Worm (Caenorhabditis elegans) whole organism, L2 larva: Measurements from ENCODE around the gene fahd-1.
A peak's percentile ranks its signal among the peaks of the same experiment; 100 is the strongest.

Experiments used
- C34F6.9 ChIP-seq: fragments of 150-350 bp; optimal IDR thresholded peaks from 2 replicates; lab custom pipeline; 2014; ENCODE audit warnings: missing biosample characterization, missing genetic modification characterization
- F13H6.1 ChIP-seq: sonication (generic microtip); optimal IDR thresholded peaks from 2 replicates; lab custom pipeline; 2016; ENCODE audit warnings: missing genetic modification characterization, missing compliant biosample characterization
- R02D3.7 ChIP-seq: fragments of 150-350 bp; optimal IDR thresholded peaks from 2 replicates; lab custom pipeline; 2014; ENCODE audit warnings: missing biosample characterization, missing genetic modification characterization
- Y55F3AM.14 ChIP-seq: fragments of 200-800 bp; sonication (Bioruptor generic); optimal IDR thresholded peaks from 2 replicates; lab custom pipeline; 2018; ENCODE audit warnings: mild to moderate bottlenecking, missing genetic modification characterization, missing compliant biosample characterization
- ZK546.5 ChIP-seq: sonication (generic microtip); optimal IDR thresholded peaks from 2 replicates; lab custom pipeline; 2017; ENCODE audit warnings: missing biosample characterization, missing genetic modification characterization
- aly-2 ChIP-seq: fragments of 150-350 bp; optimal IDR thresholded peaks from 2 replicates; lab custom pipeline; 2014; ENCODE audit warnings: missing biosample characterization, missing genetic modification characterization
- blmp-1 ChIP-seq: sonication (generic microtip); optimal IDR thresholded peaks from 2 replicates; lab custom pipeline; 2017; ENCODE audit warnings: missing genetic modification characterization, mild to moderate bottlenecking, missing compliant biosample characterization, antibody characterized with exemption, moderate library complexity; ENCODE audit not compliant: insufficient read depth
- ceh-16 ChIP-seq: fragments of 150-350 bp; optimal IDR thresholded peaks from 2 replicates; lab custom pipeline; 2014; ENCODE audit warnings: missing biosample characterization, missing genetic modification characterization
- ceh-82 ChIP-seq: fragments of 150-350 bp; optimal IDR thresholded peaks from 2 replicates; lab custom pipeline; 2014; ENCODE audit warnings: missing biosample characterization, missing genetic modification characterization
- crh-2 ChIP-seq: sonication (generic microtip); optimal IDR thresholded peaks from 2 replicates; lab custom pipeline; 2017; ENCODE audit warnings: missing biosample characterization, missing genetic modification characterization
- dmd-4 ChIP-seq: sonication (generic microtip); optimal IDR thresholded peaks from 2 replicates; lab custom pipeline; 2017; ENCODE audit warnings: missing biosample characterization, missing genetic modification characterization
- elt-1 ChIP-seq: fragments of 150-350 bp; optimal IDR thresholded peaks from 2 replicates; lab custom pipeline; 2014; ENCODE audit warnings: missing biosample characterization, missing genetic modification characterization
- elt-3 ChIP-seq: sonication (generic microtip); optimal IDR thresholded peaks from 2 replicates; lab custom pipeline; 2017; ENCODE audit warnings: missing biosample characterization, missing genetic modification characterization
- fos-1 ChIP-seq: fragments of 150-350 bp; optimal IDR thresholded peaks from 2 replicates; lab custom pipeline; 2014; ENCODE audit warnings: missing biosample characterization, missing genetic modification characterization
- gmeb-1 ChIP-seq: fragments of 150-350 bp; optimal IDR thresholded peaks from 2 replicates; lab custom pipeline; 2014; ENCODE audit warnings: missing biosample characterization, missing genetic modification characterization
- lin-11 ChIP-seq: fragments of 150-350 bp; sonication (generic microtip); optimal IDR thresholded peaks from 2 replicates; lab custom pipeline; 2014; ENCODE audit warnings: missing biosample characterization, missing genetic modification characterization, inconsistent platforms, mixed read lengths
- lin-13 ChIP-seq: fragments of 150-350 bp; optimal IDR thresholded peaks from 2 replicates; lab custom pipeline; 2014; ENCODE audit warnings: missing biosample characterization, missing genetic modification reagents, missing genetic modification characterization
- lin-39 ChIP-seq: fragments of 150-350 bp; optimal IDR thresholded peaks from 2 replicates; lab custom pipeline; 2014; ENCODE audit warnings: missing biosample characterization, missing genetic modification reagents, missing genetic modification characterization
- lsy-2 ChIP-seq, 2 experiments: fragments of 150-350 bp in 1 of 2; sonication (generic microtip) in 1 of 2; optimal IDR thresholded peaks; 2 replicates each; lab custom pipeline; 2014 to 2017; ENCODE audit warnings: missing biosample characterization in 2 of 2, missing genetic modification characterization in 2 of 2
- mab-5 ChIP-seq: fragments of 150-350 bp; optimal IDR thresholded peaks from 2 replicates; lab custom pipeline; 2014; ENCODE audit warnings: missing biosample characterization, missing genetic modification characterization
- mdl-1 ChIP-seq, 2 experiments: fragments of 150-350 bp in 1 of 2; sonication (generic microtip) in 1 of 2; optimal IDR thresholded peaks; 2 replicates each; lab custom pipeline; 2017; ENCODE audit warnings: missing biosample characterization in 2 of 2, missing genetic modification characterization in 2 of 2
- nhr-10 ChIP-seq: sonication (generic microtip); optimal IDR thresholded peaks from 2 replicates; lab custom pipeline; 2017; ENCODE audit warnings: missing biosample characterization, missing genetic modification characterization
- nhr-11 ChIP-seq: fragments of 150-350 bp; optimal IDR thresholded peaks from 2 replicates; lab custom pipeline; 2014; ENCODE audit warnings: missing biosample characterization, missing genetic modification characterization
- nhr-12 ChIP-seq: fragments of 150-350 bp; optimal IDR thresholded peaks from 2 replicates; lab custom pipeline; 2014; ENCODE audit warnings: missing biosample characterization, missing genetic modification characterization
- nhr-129 ChIP-seq: fragments of 150-350 bp; optimal IDR thresholded peaks from 2 replicates; lab custom pipeline; 2014; ENCODE audit warnings: missing biosample characterization, missing genetic modification characterization
- nhr-21 ChIP-seq: fragments of 150-350 bp; optimal IDR thresholded peaks from 2 replicates; lab custom pipeline; 2014; ENCODE audit warnings: missing biosample characterization, missing genetic modification characterization
- nhr-237 ChIP-seq: fragments of 150-350 bp; optimal IDR thresholded peaks from 2 replicates; lab custom pipeline; 2014; ENCODE audit warnings: missing biosample characterization, missing genetic modification characterization
- nhr-25 ChIP-seq: fragments of 150-350 bp; sonication (generic microtip); optimal IDR thresholded peaks from 3 replicates; lab custom pipeline; 2014; ENCODE audit warnings: missing biosample characterization, missing genetic modification characterization
- nhr-6 ChIP-seq: fragments of 150-350 bp; optimal IDR thresholded peaks from 2 replicates; lab custom pipeline; 2014; ENCODE audit warnings: missing biosample characterization, missing genetic modification characterization
- nhr-77 ChIP-seq: fragments of 150-350 bp; optimal IDR thresholded peaks from 2 replicates; lab custom pipeline; 2014; ENCODE audit warnings: missing biosample characterization, missing genetic modification characterization
- peb-1 ChIP-seq: fragments of 150-350 bp; optimal IDR thresholded peaks from 2 replicates; lab custom pipeline; 2014; ENCODE audit warnings: missing biosample characterization, missing genetic modification characterization
- sem-4 ChIP-seq: fragments of 150-350 bp; optimal IDR thresholded peaks from 2 replicates; lab custom pipeline; 2014; ENCODE audit warnings: missing biosample characterization, missing genetic modification reagents, missing genetic modification characterization
- skn-1 ChIP-seq: sonication (generic microtip); optimal IDR thresholded peaks from 2 replicates; lab custom pipeline; 2017; ENCODE audit warnings: missing biosample characterization, missing genetic modification characterization
- sma-3 ChIP-seq: sonication (generic microtip); optimal IDR thresholded peaks from 2 replicates; lab custom pipeline; 2016; ENCODE audit warnings: missing genetic modification reagents, missing genetic modification characterization, missing compliant biosample characterization
- sma-9 ChIP-seq, 2 experiments: fragments of 150-350 bp in 1 of 2; sonication (generic microtip) in 1 of 2; optimal IDR thresholded peaks; 2 replicates each; lab custom pipeline; 2014 to 2016; ENCODE audit warnings: missing genetic modification characterization in 2 of 2, mild to moderate bottlenecking in 1 of 2, missing biosample characterization in 1 of 2, missing compliant biosample characterization in 1 of 2, missing genetic modification reagents in 1 of 2, moderate library complexity in 1 of 2
- snpc-4 ChIP-seq: fragments of 150-350 bp; optimal IDR thresholded peaks from 2 replicates; lab custom pipeline; 2014; ENCODE audit warnings: missing biosample characterization, missing genetic modification characterization
- unc-39 ChIP-seq: fragments of 150-350 bp; optimal IDR thresholded peaks from 2 replicates; lab custom pipeline; 2014; ENCODE audit warnings: missing biosample characterization, missing genetic modification characterization
- unc-55 ChIP-seq: fragments of 150-350 bp; sonication (generic microtip); optimal IDR thresholded peaks from 3 replicates; lab custom pipeline; 2014; ENCODE audit warnings: missing biosample characterization, missing genetic modification reagents, missing genetic modification characterization
- zag-1 ChIP-seq: fragments of 150-350 bp; optimal IDR thresholded peaks from 2 replicates; lab custom pipeline; 2014; ENCODE audit warnings: missing biosample characterization, missing genetic modification characterization
- ztf-11 ChIP-seq: sonication (generic microtip); optimal IDR thresholded peaks from 2 replicates; lab custom pipeline; 2017; ENCODE audit warnings: missing biosample characterization, missing genetic modification characterization
- ztf-4 ChIP-seq: fragments of 150-350 bp; optimal IDR thresholded peaks from 2 replicates; lab custom pipeline; 2014; ENCODE audit warnings: missing biosample characterization, missing genetic modification characterization

The fahd-1 gene

DNA sequence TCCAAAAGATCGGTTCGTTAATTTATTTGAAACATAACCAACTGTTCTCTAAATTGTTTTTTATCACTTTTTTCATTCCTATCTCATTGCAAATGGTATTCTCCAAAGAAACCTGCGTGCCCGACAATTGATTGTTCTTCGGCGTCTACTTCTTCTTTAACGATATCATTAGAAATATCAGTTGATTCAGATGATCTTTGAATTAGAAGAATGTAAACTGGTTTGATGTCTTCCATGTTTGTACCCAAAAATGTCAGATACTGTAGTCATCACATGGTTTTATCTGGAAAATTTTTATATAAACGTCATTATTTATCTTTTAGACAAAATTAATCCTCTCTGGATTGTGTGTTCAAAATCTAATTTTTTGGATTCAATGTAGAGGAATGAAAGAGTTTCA, 5.7 kb downstream of the fahd-1 start:
- TF ChIP-seq ztf-4 (tag; lab: Kevin White, UChicago) (no peak), skn-1 (no peak), crh-2 (tag; lab: Kevin White, UChicago) (no peak), R02D3.7 (tag; lab: Kevin White, UChicago) (no peak), mab-5 (no peak), sma-3 (GFP tag; lab: Kevin White, UChicago) (peak; percentile 55), elt-3 (tag; lab: Kevin White, UChicago) (no peak), dmd-4 (no peak), mdl-1 (tag; optimal IDR thresholded peaks at IDR 0.05; lab: Kevin White, UChicago) (no peak), ZK546.5 (tag; lab: Kevin White, UChicago) (no peak), aly-2 (tag; lab: Kevin White, UChicago) (no peak), sem-4 (tag; lab: Kevin White, UChicago) (no peak), nhr-10 (no peak), nhr-129 (no peak), ceh-82 (tag; lab: Kevin White, UChicago) (no peak), ceh-16 (tag; lab: Kevin White, UChicago) (no peak), lsy-2 (tag; optimal IDR thresholded peaks at IDR 0.05; lab: Kevin White, UChicago) (peak in 1 of 2 experiments; percentile 48), elt-1 (no peak), sma-9 (GFP tag; optimal IDR thresholded peaks at IDR 0.05; lab: Kevin White, UChicago) (peak; percentile 73), sma-9 (tag; optimal IDR thresholded peaks at IDR 0.05; lab: Kevin White, UChicago) (no peak), nhr-237 (no peak), peb-1 (tag; lab: Kevin White, UChicago) (no peak), nhr-12 (tag; lab: Kevin White, UChicago) (no peak), gmeb-1 (tag; lab: Kevin White, UChicago) (peak; percentile 45), unc-39 (tag; lab: Kevin White, UChicago) (no peak), ztf-11 (tag; lab: Kevin White, UChicago) (no peak), nhr-25 (peak; percentile 76), lin-11 (no peak), zag-1 (no peak), fos-1 (tag; lab: Kevin White, UChicago) (no peak), blmp-1 (peak; percentile 1), snpc-4 (no peak), nhr-21 (tag; lab: Kevin White, UChicago) (peak; percentile 81), nhr-11 (tag; lab: Kevin White, UChicago) (no peak), lin-13 (GFP tag; lab: Kevin White, UChicago) (no peak), lin-39 (tag; lab: Kevin White, UChicago) (no peak)

DNA sequence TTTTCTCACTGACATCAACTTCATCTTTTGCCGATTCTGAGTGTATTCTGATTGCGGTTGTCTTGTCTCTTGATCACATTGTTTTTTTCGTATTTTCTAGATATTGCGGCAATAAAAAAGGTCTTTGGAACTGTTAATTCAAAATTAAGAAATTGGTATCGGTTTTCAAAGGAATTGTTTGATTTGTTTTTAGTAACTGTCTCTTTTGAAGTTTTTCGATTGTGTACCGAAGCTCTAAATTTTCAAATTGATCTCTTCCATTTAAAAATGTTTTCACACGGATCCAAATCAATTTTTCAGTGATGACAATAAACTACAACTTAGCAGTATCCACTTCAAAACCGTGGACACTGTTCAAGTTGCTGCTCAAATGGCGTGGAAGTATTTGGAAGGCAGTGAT, 8.7 kb downstream of the fahd-1 start, which contains the start of gene best-24:
Gene best-24 (plus strand): TSS at position 301 of the 400 bp plus-strand sequence.
- TF ChIP-seq mab-5 (no peak), sem-4 (tag; lab: Kevin White, UChicago) (no peak), unc-39 (tag; lab: Kevin White, UChicago) (no peak), C34F6.9 (tag; lab: Kevin White, UChicago) (no peak), F13H6.1 (tag; lab: Kevin White, UChicago) (no peak), lin-13 (GFP tag; lab: Kevin White, UChicago) (no peak), elt-3 (tag; lab: Kevin White, UChicago) (no peak), nhr-21 (tag; lab: Kevin White, UChicago) (no peak), ceh-16 (tag; lab: Kevin White, UChicago) (no peak), Y55F3AM.14 (GFP tag; lab: Kevin White, UChicago) (no peak), fos-1 (tag; lab: Kevin White, UChicago) (no peak), R02D3.7 (tag; lab: Kevin White, UChicago) (no peak), skn-1 (no peak), nhr-11 (tag; lab: Kevin White, UChicago) (no peak), sma-9 (GFP tag; optimal IDR thresholded peaks at IDR 0.05; lab: Kevin White, UChicago) (no peak), sma-9 (tag; optimal IDR thresholded peaks at IDR 0.05; lab: Kevin White, UChicago) (no peak), nhr-77 (tag; lab: Kevin White, UChicago) (no peak), aly-2 (tag; lab: Kevin White, UChicago) (no peak), nhr-12 (tag; lab: Kevin White, UChicago) (no peak), lsy-2 (tag; optimal IDR thresholded peaks at IDR 0.05; lab: Kevin White, UChicago) (no peak)
- TF ChIP-seq, all 48 proteins: peak for 0

DNA sequence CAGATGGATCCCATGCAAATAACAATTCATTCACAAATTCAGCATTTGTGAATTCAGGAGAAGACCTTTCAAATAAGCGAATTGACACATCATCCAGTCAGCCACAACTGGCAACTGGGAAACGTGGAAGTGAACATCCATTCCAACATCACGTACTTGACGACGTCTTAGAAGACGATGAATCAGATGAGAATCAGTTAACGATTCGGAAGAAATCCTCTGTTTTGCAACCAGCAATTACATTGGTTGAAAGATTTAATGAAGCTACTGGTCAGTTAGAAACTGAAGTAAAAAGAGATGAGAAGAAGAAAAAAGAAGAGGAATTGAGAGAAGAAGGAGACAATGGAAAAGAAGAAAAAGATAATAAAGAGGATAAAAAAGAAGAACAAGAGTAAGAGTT, 11.4 kb downstream of the fahd-1 start:
- TF ChIP-seq mdl-1 (tag; optimal IDR thresholded peaks at IDR 0.05; lab: Kevin White, UChicago) (no peak), ztf-11 (tag; lab: Kevin White, UChicago) (no peak), unc-55 (no peak), mab-5 (no peak), Y55F3AM.14 (GFP tag; lab: Kevin White, UChicago) (no peak), lsy-2 (tag; optimal IDR thresholded peaks at IDR 0.05; lab: Kevin White, UChicago) (no peak), unc-39 (tag; lab: Kevin White, UChicago) (no peak), nhr-10 (no peak), elt-1 (no peak), blmp-1 (no peak), nhr-12 (tag; lab: Kevin White, UChicago) (no peak), nhr-25 (no peak), zag-1 (no peak), ztf-4 (tag; lab: Kevin White, UChicago) (no peak), nhr-6 (tag; lab: Kevin White, UChicago) (no peak)
